Fruit fly (Drosophila melanogaster) whole organism, embryonic: ENCODE results near the gene CG12321.

Experiments used
- Antp ChIP-seq: fragments of 200-800 bp; sonication (Bioruptor generic); optimal IDR thresholded peaks from 3 replicates; lab custom pipeline; 2016; ENCODE audit warnings: missing biosample characterization, missing genetic modification characterization
- Asciz ChIP-seq: fragments of 200-800 bp; sonication (Bioruptor generic); optimal IDR thresholded peaks from 2 replicates; lab custom pipeline; 2017; ENCODE audit warnings: missing biosample characterization, mild to moderate bottlenecking, missing genetic modification characterization, missing genetic modification reagents
- Atf6 ChIP-seq: fragments of 200-800 bp; sonication (Bioruptor generic); IDR thresholded peaks from 2 replicates; pipeline ENCODE4 v1.3.6; 2022; ENCODE audit warnings: missing biosample characterization, missing genetic modification characterization
- BtbVII ChIP-seq: fragments of 200-800 bp; sonication (Bioruptor generic); optimal IDR thresholded peaks from 3 replicates; lab custom pipeline; 2017; ENCODE audit warnings: missing biosample characterization, mild to moderate bottlenecking, missing genetic modification characterization
- C15 ChIP-seq: fragments of 200-800 bp; sonication (Bioruptor generic); IDR thresholded peaks from 3 replicates; pipeline ENCODE4 v1.3.6; 2022; ENCODE audit warnings: missing biosample characterization, missing genetic modification characterization
- CG1024 ChIP-seq: fragments of 200-800 bp; sonication (Bioruptor generic); IDR thresholded peaks from 2 replicates; pipeline ENCODE4 v1.3.6; 2022; ENCODE audit warnings: missing biosample characterization, missing genetic modification characterization
- CG11093 ChIP-seq: fragments of 200-800 bp; sonication (Bioruptor generic); IDR thresholded peaks from 3 replicates; pipeline ENCODE4 v1.3.6; 2022; ENCODE audit warnings: missing biosample characterization, missing genetic modification characterization
- CG1233 ChIP-seq: fragments of 200-800 bp; sonication (Bioruptor generic); optimal IDR thresholded peaks from 4 replicates; lab custom pipeline; 2018; ENCODE audit warnings: missing biosample characterization, mild to moderate bottlenecking, missing genetic modification characterization
- CG14710 ChIP-seq: fragments of 200-800 bp; sonication (Bioruptor generic); optimal IDR thresholded peaks from 3 replicates; lab custom pipeline; 2019; ENCODE audit warnings: missing biosample characterization, mild to moderate bottlenecking, missing genetic modification characterization, moderate library complexity
- CG1529 ChIP-seq: fragments of 200-800 bp; sonication (Bioruptor generic); optimal IDR thresholded peaks from 3 replicates; lab custom pipeline; 2018; ENCODE audit warnings: missing biosample characterization, missing genetic modification characterization
- CG15514 ChIP-seq: fragments of 200-800 bp; sonication (Bioruptor generic); optimal IDR thresholded peaks from 3 replicates; lab custom pipeline; 2017; ENCODE audit warnings: missing biosample characterization, missing genetic modification characterization, mild to moderate bottlenecking, moderate library complexity, missing genetic modification reagents
- CG16779 ChIP-seq: fragments of 200-800 bp; sonication (Bioruptor generic); IDR thresholded peaks from 2 replicates; pipeline ENCODE4 v1.3.6; 2022; ENCODE audit warnings: missing biosample characterization, missing genetic modification characterization
- CG16863 ChIP-seq: fragments of 200-800 bp; sonication (Bioruptor generic); optimal IDR thresholded peaks from 3 replicates; lab custom pipeline; 2016; ENCODE audit warnings: missing biosample characterization, missing genetic modification characterization
- CG17361 ChIP-seq: fragments of 200-800 bp; sonication (Bioruptor generic); IDR thresholded peaks from 3 replicates; pipeline ENCODE4 v1.3.6; 2022; ENCODE audit warnings: missing biosample characterization, missing genetic modification characterization
- CG17802 ChIP-seq: fragments of 200-800 bp; sonication (Bioruptor generic); optimal IDR thresholded peaks from 2 replicates; lab custom pipeline; 2018; ENCODE audit warnings: missing biosample characterization, mild to moderate bottlenecking, missing genetic modification characterization, moderate library complexity
- CG31224 ChIP-seq: fragments of 200-800 bp; sonication (Bioruptor generic); IDR thresholded peaks from 2 replicates; pipeline ENCODE4 v1.3.6; 2022; ENCODE audit warnings: missing biosample characterization, missing genetic modification characterization
- CG33213 ChIP-seq: fragments of 200-800 bp; sonication (Bioruptor generic); optimal IDR thresholded peaks from 3 replicates; lab custom pipeline; 2016; ENCODE audit warnings: missing biosample characterization, missing genetic modification characterization
- CG42726 ChIP-seq: fragments of 200-800 bp; sonication (Bioruptor generic); IDR thresholded peaks from 2 replicates; pipeline ENCODE4 v1.3.6; 2022; ENCODE audit warnings: missing biosample characterization, missing genetic modification characterization; ENCODE audit not compliant: partially characterized antibody
- CG5245 ChIP-seq: fragments of 200-800 bp; sonication (Bioruptor generic); optimal IDR thresholded peaks from 3 replicates; lab custom pipeline; 2016; ENCODE audit warnings: missing biosample characterization, missing genetic modification characterization
- CG7372 ChIP-seq: fragments of 200-800 bp; sonication (Bioruptor generic); IDR thresholded peaks from 2 replicates; pipeline ENCODE4 v1.3.6; 2022; ENCODE audit warnings: missing biosample characterization, missing genetic modification characterization
- CG7745 ChIP-seq: fragments of 200-800 bp; sonication (Bioruptor generic); optimal IDR thresholded peaks from 2 replicates; lab custom pipeline; 2018; ENCODE audit warnings: missing biosample characterization, mild to moderate bottlenecking, missing genetic modification characterization, moderate library complexity
- CG8290 ChIP-seq, 3 experiments: fragments of 200-800 bp; sonication (Bioruptor generic); optimal IDR thresholded peaks; 2 replicates each; lab custom pipeline; 2016 to 2019; ENCODE audit warnings: missing biosample characterization in 3 of 3, missing genetic modification characterization in 3 of 3, mild to moderate bottlenecking in 2 of 3, moderate library complexity in 1 of 3
- CG8924 ChIP-seq: fragments of 200-800 bp; optimal IDR thresholded peaks from 3 replicates; lab custom pipeline; 2019; ENCODE audit warnings: missing biosample characterization, mild to moderate bottlenecking, missing genetic modification characterization, moderate library complexity
- CTCF ChIP-seq: fragments of 200-800 bp; sonication (Bioruptor generic); optimal IDR thresholded peaks from 2 replicates; lab custom pipeline; 2017; ENCODE audit warnings: missing biosample characterization, mild to moderate bottlenecking, missing genetic modification characterization, moderate library complexity
- Camta ChIP-seq: fragments of 200-800 bp; sonication (Bioruptor generic); optimal IDR thresholded peaks from 2 replicates; lab custom pipeline; 2016; ENCODE audit warnings: missing biosample characterization, missing genetic modification characterization
- Dek ChIP-seq: fragments of 200-800 bp; sonication (Bioruptor generic); optimal IDR thresholded peaks from 3 replicates; lab custom pipeline; 2019; ENCODE audit warnings: missing biosample characterization, mild to moderate bottlenecking, missing genetic modification characterization, moderate library complexity
- HmgZ ChIP-seq: fragments of 200-800 bp; sonication (Bioruptor generic); optimal IDR thresholded peaks from 2 replicates; lab custom pipeline; 2018; ENCODE audit warnings: missing biosample characterization, mild to moderate bottlenecking, missing genetic modification characterization
- MESR4 ChIP-seq: fragments of 200-800 bp; sonication (Bioruptor generic); optimal IDR thresholded peaks from 2 replicates; lab custom pipeline; 2018; ENCODE audit warnings: missing biosample characterization, mild to moderate bottlenecking, missing genetic modification characterization, moderate library complexity
- Max ChIP-seq: fragments of 200-800 bp; sonication (Bioruptor generic); optimal IDR thresholded peaks from 2 replicates; lab custom pipeline; 2016; ENCODE audit warnings: missing biosample characterization, mild to moderate bottlenecking, missing genetic modification characterization
- NFAT ChIP-seq: fragments of 200-800 bp; sonication (Bioruptor generic); IDR thresholded peaks from 2 replicates; pipeline ENCODE4 v1.3.6; 2022; ENCODE audit warnings: missing biosample characterization, missing genetic modification characterization
- ato ChIP-seq: fragments of 200-800 bp; sonication (Bioruptor generic); IDR thresholded peaks from 2 replicates; pipeline ENCODE4 v1.3.6; 2022; ENCODE audit warnings: missing biosample characterization, missing genetic modification characterization; ENCODE audit not compliant: partially characterized antibody
- cad ChIP-seq: fragments of >200 bp; optimal IDR thresholded peaks from 2 replicates; lab custom pipeline; 2017; ENCODE audit warnings: missing biosample characterization, missing genetic modification characterization
- crol ChIP-seq: fragments of 200-800 bp; sonication (Bioruptor generic); IDR thresholded peaks from 2 replicates; pipeline ENCODE4 v1.3.6; 2022; ENCODE audit warnings: missing biosample characterization, missing genetic modification characterization
- disco-r ChIP-seq: fragments of 200-800 bp; sonication (Bioruptor generic); optimal IDR thresholded peaks from 2 replicates; lab custom pipeline; 2016; ENCODE audit warnings: missing biosample characterization, missing genetic modification characterization
- fd96Cb ChIP-seq: fragments of 200-800 bp; sonication (Bioruptor generic); optimal IDR thresholded peaks from 2 replicates; lab custom pipeline; 2018; ENCODE audit warnings: missing biosample characterization, mild to moderate bottlenecking, missing genetic modification characterization, moderate library complexity
- hkb ChIP-seq, 2 experiments: fragments of 200-800 bp in 1 of 2; fragments of >200 bp in 1 of 2; sonication (Bioruptor generic) in 1 of 2; IDR thresholded peaks in 1 of 2; optimal IDR thresholded peaks in 1 of 2; 2 replicates each; pipeline versions ENCODE4 v1.3.6 to Lab custom; 2017 to 2022; ENCODE audit warnings: missing biosample characterization in 1 of 2, missing genetic modification characterization in 1 of 2
- kay ChIP-seq: fragments of 200-800 bp; sonication (Bioruptor generic); optimal IDR thresholded peaks from 2 replicates; lab custom pipeline; 2016; ENCODE audit warnings: missing biosample characterization, missing genetic modification characterization
- klu ChIP-seq: fragments of 200-800 bp; sonication (Bioruptor generic); IDR thresholded peaks from 2 replicates; pipeline ENCODE4 v1.3.6; 2022; ENCODE audit warnings: missing biosample characterization, missing genetic modification characterization
- nmo ChIP-seq: fragments of 200-800 bp; sonication (Bioruptor generic); optimal IDR thresholded peaks from 2 replicates; lab custom pipeline; 2018; ENCODE audit warnings: missing biosample characterization, mild to moderate bottlenecking, missing genetic modification characterization, moderate library complexity
- nom ChIP-seq: fragments of 200-800 bp; sonication (Bioruptor generic); optimal IDR thresholded peaks from 2 replicates; lab custom pipeline; 2017; ENCODE audit warnings: missing biosample characterization, missing genetic modification characterization, mild to moderate bottlenecking, moderate library complexity, missing genetic modification reagents
- pho ChIP-seq: fragments of 200-800 bp; sonication (Bioruptor generic); optimal IDR thresholded peaks from 2 replicates; lab custom pipeline; 2016; ENCODE audit warnings: missing biosample characterization, missing genetic modification characterization
- pita ChIP-seq: fragments of 200-800 bp; sonication (Bioruptor generic); optimal IDR thresholded peaks from 2 replicates; lab custom pipeline; 2017; ENCODE audit warnings: missing biosample characterization, mild to moderate bottlenecking, missing genetic modification characterization
- scrt ChIP-seq: fragments of 200-800 bp; sonication (Bioruptor generic); optimal IDR thresholded peaks from 2 replicates; lab custom pipeline; 2018; ENCODE audit warnings: missing biosample characterization, mild to moderate bottlenecking, missing genetic modification characterization, moderate library complexity
- shn ChIP-seq: fragments of 200-800 bp; sonication (Bioruptor generic); optimal IDR thresholded peaks from 3 replicates; lab custom pipeline; 2016; ENCODE audit warnings: missing biosample characterization, missing genetic modification characterization
- sisA ChIP-seq: fragments of 200-800 bp; sonication (Bioruptor generic); IDR thresholded peaks from 2 replicates; pipeline ENCODE4 v1.3.6; 2022; ENCODE audit warnings: missing biosample characterization, missing genetic modification characterization
- tgo ChIP-seq: fragments of 200-800 bp; sonication (Bioruptor generic); IDR thresholded peaks from 3 replicates; pipeline ENCODE4 v1.3.6; 2022; ENCODE audit warnings: missing biosample characterization, missing genetic modification characterization
- ttk ChIP-seq: fragments of 200-800 bp; sonication (Bioruptor generic); IDR thresholded peaks from 2 replicates; pipeline ENCODE4 v2.1.2; 2022; ENCODE audit warnings: missing biosample characterization, missing genetic modification characterization
- tup ChIP-seq: fragments of 200-800 bp; sonication (Bioruptor generic); optimal IDR thresholded peaks from 2 replicates; lab custom pipeline; 2016; ENCODE audit warnings: missing biosample characterization, mild to moderate bottlenecking, missing genetic modification characterization, moderate library complexity
- tx ChIP-seq: fragments of 200-800 bp; sonication (Bioruptor generic); optimal IDR thresholded peaks from 2 replicates; lab custom pipeline; 2016; ENCODE audit warnings: missing biosample characterization, missing genetic modification characterization

CG12321 gene

DNA sequence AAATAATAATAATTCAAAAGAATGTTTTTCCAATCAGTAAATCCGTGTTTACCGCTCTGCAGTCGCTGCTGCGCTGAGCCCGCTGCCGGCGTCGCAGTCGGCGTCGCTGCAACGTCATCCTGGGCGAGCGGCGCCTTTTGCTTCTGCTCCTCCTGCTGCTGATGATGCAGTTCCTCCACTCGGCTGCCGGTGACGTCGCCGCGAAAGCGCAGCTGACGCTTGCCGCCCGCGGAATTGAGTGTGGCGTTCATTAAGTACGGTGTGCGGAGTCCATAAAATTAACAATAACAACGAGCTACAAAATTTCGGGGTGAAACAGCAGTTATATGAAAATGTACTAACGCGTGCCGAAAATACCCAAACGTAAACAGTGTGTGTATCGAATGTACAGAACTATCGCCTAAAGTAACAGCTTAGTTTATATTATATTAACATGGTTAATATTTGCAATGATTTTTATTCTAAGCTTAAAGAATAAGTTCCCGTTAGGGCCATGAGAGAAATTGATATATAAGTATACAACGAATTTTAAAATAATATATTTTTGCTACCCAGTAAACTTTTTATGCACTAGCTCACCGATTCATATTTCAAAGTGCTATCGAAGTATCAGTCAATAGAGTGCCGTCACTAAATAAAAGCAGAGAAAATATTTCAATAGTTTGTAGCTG lies 24.3 kb downstream of the CG12321 start, which contains the start of the genes CG7218 and Cbp20 (continued):
- TF ChIP-seq nmo (GFP tag; lab: Kevin White, UChicago) (peak; percentile 73), tgo (peak; percentile 62), ttk (GFP tag; lab: Robert Waterston, UW) (peak; percentile 59; the same call in 1 of the 2 replicates), CG33213 (GFP tag; lab: Kevin White, UChicago) (no peak), Antp (peak; percentile 62), MESR4 (peak; percentile 67), CTCF (GFP tag; lab: Kevin White, UChicago) (no peak), CG8924 (tag; lab: Kevin White, UChicago) (peak; percentile 64), CG7372 (GFP tag; lab: Robert Waterston, UW) (peak; percentile 45; the same call in 1 of the 2 replicates), CG17802 (no peak), CG11093 (GFP tag; lab: Robert Waterston, UW) (peak; percentile 41; the same call in 1 of the 3 replicates), CG8290 (GFP tag; optimal IDR thresholded peaks at IDR 0.05; lab: Kevin White, UChicago) (peak; percentile 56), CG8290 (tag; optimal IDR thresholded peaks at IDR 0.05; lab: Kevin White, UChicago) (peak; percentile 52 to 79), crol (no peak), CG42726 (GFP tag; lab: Robert Waterston, UW) (no peak), CG16779 (GFP tag; lab: Robert Waterston, UW) (peak; percentile 73), CG14710 (peak; percentile 82), Atf6 (GFP tag; lab: Robert Waterston, UW) (peak; percentile 59), CG1233 (peak; percentile 67), CG16863 (peak; percentile 47), CG7745 (tag; lab: Kevin White, UChicago) (no peak), scrt (GFP tag; lab: Kevin White, UChicago) (peak; percentile 20), sisA (peak; percentile 68), hkb (optimal IDR thresholded peaks at IDR 0.05; lab: Kevin White, UChicago) (no peak), hkb (GFP tag; IDR thresholded peaks at IDR 0.05; lab: Robert Waterston, UW) (peak; percentile 59), pho (GFP tag; lab: Kevin White, UChicago) (peak; percentile 64), disco-r (GFP tag; lab: Kevin White, UChicago) (no peak), CG5245 (GFP tag; lab: Kevin White, UChicago) (peak; percentile 55), kay (GFP tag; lab: Kevin White, UChicago) (peak; percentile 44), CG31224 (GFP tag; lab: Robert Waterston, UW) (peak; percentile 65), tx (GFP tag; lab: Kevin White, UChicago) (peak; percentile 20), BtbVII (GFP tag; lab: Kevin White, UChicago) (no peak), C15 (GFP tag; lab: Robert Waterston, UW) (0 out of 3 replicates have a peak, but pooled peaks have one; percentile 5), ato (peak; percentile 69), HmgZ (peak; percentile 65), tup (GFP tag; lab: Kevin White, UChicago) (peak; percentile 43), Asciz (no peak), CG15514 (GFP tag; lab: Kevin White, UChicago) (peak; percentile 81), nom (GFP tag; lab: Kevin White, UChicago) (no peak), NFAT (peak; percentile 95), Camta (peak; percentile 52), shn (GFP tag; lab: Kevin White, UChicago) (peak; percentile 53), Max (GFP tag; lab: Kevin White, UChicago) (peak; percentile 76), klu (GFP tag; lab: Robert Waterston, UW) (0 out of 2 replicates have a peak, but pooled peaks have one; percentile 25), fd96Cb (peak; percentile 19), Dek (tag; lab: Kevin White, UChicago) (peak; percentile 62), CG1529 (GFP tag; lab: Kevin White, UChicago) (peak; percentile 18), CG17361 (GFP tag; lab: Robert Waterston, UW) (peak; percentile 80), pita (GFP tag; lab: Kevin White, UChicago) (no peak), CG1024 (GFP tag; lab: Robert Waterston, UW) (peak; percentile 56; the same call in 1 of the 2 replicates), cad (GFP tag; lab: Kevin White, UChicago) (no peak)
